Fruit fly (Drosophila melanogaster): Measurements from ENCODE around the gene Dna2.

Gene Dna2

dm6 chrX:10046760-10047159 is 36.5 kb downstream of the Dna2 start:
- TF ChIP-seq Antp (GFP tag; optimal IDR thresholded peaks at IDR 0.05) (no peak), sd (tag; optimal IDR thresholded peaks at IDR 0.05) (peak; percentile 19), pros (GFP tag; optimal IDR thresholded peaks at IDR 0.05) (peak; percentile 23), Pdp1 (GFP tag; optimal IDR thresholded peaks at IDR 0.05) (peak in 1 of 2 experiments; percentile 85)

dm6 chrX:10047961-10048360 is 37.7 kb downstream of the Dna2 start:
- no peak for TF ChIP-seq CkIIα-i1 (GFP tag; IDR thresholded peaks at IDR 0.05)
- TF ChIP-seq CG11504 (tag; optimal IDR thresholded peaks at IDR 0.05) = peak; percentile 98
- no peak for TF ChIP-seq CG10274 (GFP tag; optimal IDR thresholded peaks at IDR 0.05)
- 0 out of 4 replicates have a peak, but pooled peaks have one; percentile 44 for TF ChIP-seq chinmo (GFP tag; IDR thresholded peaks at IDR 0.05; ENCODE audit: partially characterized antibody)
- no peak for TF ChIP-seq Hr3 (GFP tag; optimal IDR thresholded peaks at IDR 0.05)
- TF ChIP-seq Deaf1 (tag; optimal IDR thresholded peaks at IDR 0.05) = no peak
- TF ChIP-seq Adf1 (GFP tag; IDR thresholded peaks at IDR 0.05) = peak; percentile 79
- peak; percentile 43 for TF ChIP-seq sens (GFP tag)
- TF ChIP-seq zf30C (GFP tag; optimal IDR thresholded peaks at IDR 0.05) = no peak
- no peak for TF ChIP-seq Hr51 (GFP tag; optimal IDR thresholded peaks at IDR 0.05)
- TF ChIP-seq schlank (tag; optimal IDR thresholded peaks at IDR 0.05) = no peak
- TF ChIP-seq bcd (GFP tag; optimal IDR thresholded peaks at IDR 0.05) = no peak
- no peak for TF ChIP-seq CG4707 (GFP tag; optimal IDR thresholded peaks at IDR 0.05)
- no peak for TF ChIP-seq CG31224 (GFP tag; IDR thresholded peaks at IDR 0.05)
- peak; percentile 75 for TF ChIP-seq CG15601 (tag; optimal IDR thresholded peaks at IDR 0.05)
- TF ChIP-seq esg (GFP tag; conservative IDR thresholded peaks at IDR 0.05) = no peak
- no peak for TF ChIP-seq p53 (GFP tag; optimal IDR thresholded peaks at IDR 0.05)
- no peak for TF ChIP-seq stc (GFP tag; IDR thresholded peaks at IDR 0.05)
- TF ChIP-seq nerfin-2 (GFP tag; IDR thresholded peaks at IDR 0.05; ENCODE audit: partially characterized antibody) = no peak
- TF ChIP-seq Dad (GFP tag; optimal IDR thresholded peaks at IDR 0.05) = no peak
- TF ChIP-seq CG6175 (GFP tag; IDR thresholded peaks at IDR 0.05) = peak; percentile 50; the same call in 1 of the 3 replicates

dm6 chrX:10052549-10052948 is 42.3 kb downstream of the Dna2 start, which contains the start of gene Yp2:
Gene Yp2 (minus strand): TSS chrX:10052636.
- TF ChIP-seq maf-S (GFP tag; optimal IDR thresholded peaks at IDR 0.05) (no peak), GATAe (GFP tag; conservative IDR thresholded peaks at IDR 0.05) (no peak), CG2116 (GFP tag; optimal IDR thresholded peaks at IDR 0.05) (no peak), chif (GFP tag; optimal IDR thresholded peaks at IDR 0.05) (no peak), sob (GFP tag; IDR thresholded peaks at IDR 0.05) (no peak), Dref (GFP tag; IDR thresholded peaks at IDR 0.05) (no peak), CG13424 (tag; optimal IDR thresholded peaks at IDR 0.05) (no peak), CG33213 (GFP tag; optimal IDR thresholded peaks at IDR 0.05) (no peak), BtbVII (GFP tag; optimal IDR thresholded peaks at IDR 0.05) (no peak)

dm6 chrX:10053547-10053946 is 43.3 kb downstream of the Dna2 start, which contains the start of gene Yp1:
Gene Yp1 (plus strand): TSS chrX:10053811.
- TF ChIP-seq dan (GFP tag; IDR thresholded peaks at IDR 0.05) = no peak
- TF ChIP-seq CG7357 (GFP tag; IDR thresholded peaks at IDR 0.05) = no peak
- no peak for TF ChIP-seq Ptx1 (GFP tag; IDR thresholded peaks at IDR 0.05)
- TF ChIP-seq B-H1 (GFP tag; IDR thresholded peaks at IDR 0.05) = no peak
- no peak for TF ChIP-seq CG11723 (GFP tag; optimal IDR thresholded peaks at IDR 0.05)
- TF ChIP-seq C15 (GFP tag; IDR thresholded peaks at IDR 0.05) = no peak
- no peak for TF ChIP-seq CG7786 (GFP tag; optimal IDR thresholded peaks at IDR 0.05)
- no peak for TF ChIP-seq emc (GFP tag; optimal IDR thresholded peaks at IDR 0.05)
- no peak for TF ChIP-seq CG10565 (GFP tag; optimal IDR thresholded peaks at IDR 0.05)
- TF ChIP-seq Taf1 (GFP tag; IDR thresholded peaks at IDR 0.05) = no peak
- TF ChIP-seq CG6272 (GFP tag; IDR thresholded peaks at IDR 0.05) = no peak
- no peak for TF ChIP-seq crc (GFP tag; optimal IDR thresholded peaks at IDR 0.05)
- no peak for TF ChIP-seq CG12391 (tag; optimal IDR thresholded peaks at IDR 0.05)
- no peak for TF ChIP-seq CG9437 (GFP tag; optimal IDR thresholded peaks at IDR 0.05)

Data from whole organism, embryonic.